Worm (Caenorhabditis elegans): Measurements from ENCODE around the gene F56C9.10.

Gene F56C9.10

DNA sequence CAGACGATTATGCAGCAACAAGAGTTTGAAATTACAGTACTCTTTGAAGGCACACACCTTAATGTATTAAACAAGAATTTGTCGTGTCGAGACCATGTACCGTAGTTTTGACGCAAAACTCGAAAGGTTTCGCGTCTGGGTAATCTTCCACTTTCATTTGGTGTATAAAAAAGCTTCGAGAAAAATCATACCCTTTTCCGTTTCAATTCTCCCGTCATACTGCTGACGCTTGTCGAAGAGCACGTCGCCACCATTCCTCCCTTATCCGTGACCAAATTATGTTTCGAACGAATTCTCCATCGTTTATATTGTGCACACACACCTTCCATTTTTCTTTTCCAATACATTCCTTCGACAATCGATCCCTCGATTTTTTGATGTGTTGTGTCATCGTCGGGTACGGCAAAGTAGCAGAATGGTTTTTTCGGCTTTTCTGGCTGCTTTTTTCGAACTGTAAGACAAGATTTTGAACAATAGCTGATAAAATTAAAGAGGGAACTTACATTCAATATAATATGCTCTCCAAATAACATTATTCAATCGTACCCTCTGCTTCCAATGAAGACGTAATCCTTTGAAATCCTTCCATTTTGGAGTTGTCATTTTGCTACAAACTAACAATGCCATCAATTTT, 38.8 kb upstream of the F56C9.10 start:
- TF ChIP-seq flt-1 (GFP tag; IDR thresholded peaks at IDR 0.05): no peak
- TF ChIP-seq pes-1 (GFP tag; IDR thresholded peaks at IDR 0.05): no peak
- TF ChIP-seq hmbx-1 (tag; optimal IDR thresholded peaks at IDR 0.05): no peak
- no peak for TF ChIP-seq B0310.2 (tag; optimal IDR thresholded peaks at IDR 0.05)
- no peak for TF ChIP-seq F13C5.2 (tag; optimal IDR thresholded peaks at IDR 0.05)
- no peak for TF ChIP-seq ceh-13 (GFP tag; optimal IDR thresholded peaks at IDR 0.05)
- TF ChIP-seq sea-1 (GFP tag; conservative IDR thresholded peaks at IDR 0.05): no peak
- TF ChIP-seq ama-1 (optimal IDR thresholded peaks at IDR 0.05): no peak
- TF ChIP-seq hnd-1 (tag; optimal IDR thresholded peaks at IDR 0.05): no peak
- no peak for TF ChIP-seq tbx-11 (GFP tag; IDR thresholded peaks at IDR 0.05)
- no peak for TF ChIP-seq tra-4 (tag; optimal IDR thresholded peaks at IDR 0.05)
- no peak for TF ChIP-seq ceh-36 (tag; optimal IDR thresholded peaks at IDR 0.05)
- TF ChIP-seq aly-1 (tag; optimal IDR thresholded peaks at IDR 0.05): no peak
- no peak for TF ChIP-seq hmg-4 (GFP tag; optimal IDR thresholded peaks at IDR 0.05)

DNA sequence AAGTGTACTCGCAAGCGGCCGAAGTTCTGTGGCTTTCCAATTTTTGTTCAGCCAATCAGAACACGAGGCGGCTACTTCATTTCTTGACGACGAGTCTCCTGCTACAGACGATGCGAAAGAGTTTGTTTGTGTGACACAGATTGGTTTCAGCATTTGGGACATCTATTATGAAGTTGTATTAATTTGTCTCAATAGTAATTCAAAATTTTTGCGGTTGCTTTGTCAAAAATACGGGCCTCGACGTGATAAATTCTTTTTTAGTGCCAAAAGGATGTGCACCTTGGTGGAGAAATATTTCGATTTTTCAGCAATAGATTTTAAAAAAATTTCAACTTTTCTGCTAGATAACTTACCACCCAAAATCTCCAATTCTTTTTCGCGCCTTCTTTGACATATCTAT, 35.5 kb upstream of the F56C9.10 start:
- TF ChIP-seq ama-1 (optimal IDR thresholded peaks at IDR 0.05): no peak
- TF ChIP-seq ets-7 (tag; optimal IDR thresholded peaks at IDR 0.05): no peak
- TF ChIP-seq F13C5.2 (tag; optimal IDR thresholded peaks at IDR 0.05): no peak
- TF ChIP-seq scrt-1 (GFP tag; IDR thresholded peaks at IDR 0.05): no peak
- no peak for TF ChIP-seq tbx-11 (GFP tag; IDR thresholded peaks at IDR 0.05)
- TF ChIP-seq tra-4 (tag; optimal IDR thresholded peaks at IDR 0.05): no peak
- TF ChIP-seq hnd-1 (tag; optimal IDR thresholded peaks at IDR 0.05): no peak
- no peak for TF ChIP-seq hmbx-1 (tag; optimal IDR thresholded peaks at IDR 0.05)
- TF ChIP-seq flt-1 (GFP tag; IDR thresholded peaks at IDR 0.05): no peak
- no peak for TF ChIP-seq ceh-36 (tag; optimal IDR thresholded peaks at IDR 0.05)
- no peak for TF ChIP-seq ceh-13 (GFP tag; optimal IDR thresholded peaks at IDR 0.05)
- TF ChIP-seq hmg-4 (GFP tag; optimal IDR thresholded peaks at IDR 0.05): no peak
- no peak for TF ChIP-seq B0310.2 (tag; optimal IDR thresholded peaks at IDR 0.05)
- TF ChIP-seq pes-1 (GFP tag; IDR thresholded peaks at IDR 0.05): no peak
- TF ChIP-seq sea-1 (GFP tag; conservative IDR thresholded peaks at IDR 0.05): no peak
- TF ChIP-seq aly-1 (tag; optimal IDR thresholded peaks at IDR 0.05): no peak
- no peak for TF ChIP-seq tbx-37 (GFP tag; conservative IDR thresholded peaks at IDR 0.05)

DNA sequence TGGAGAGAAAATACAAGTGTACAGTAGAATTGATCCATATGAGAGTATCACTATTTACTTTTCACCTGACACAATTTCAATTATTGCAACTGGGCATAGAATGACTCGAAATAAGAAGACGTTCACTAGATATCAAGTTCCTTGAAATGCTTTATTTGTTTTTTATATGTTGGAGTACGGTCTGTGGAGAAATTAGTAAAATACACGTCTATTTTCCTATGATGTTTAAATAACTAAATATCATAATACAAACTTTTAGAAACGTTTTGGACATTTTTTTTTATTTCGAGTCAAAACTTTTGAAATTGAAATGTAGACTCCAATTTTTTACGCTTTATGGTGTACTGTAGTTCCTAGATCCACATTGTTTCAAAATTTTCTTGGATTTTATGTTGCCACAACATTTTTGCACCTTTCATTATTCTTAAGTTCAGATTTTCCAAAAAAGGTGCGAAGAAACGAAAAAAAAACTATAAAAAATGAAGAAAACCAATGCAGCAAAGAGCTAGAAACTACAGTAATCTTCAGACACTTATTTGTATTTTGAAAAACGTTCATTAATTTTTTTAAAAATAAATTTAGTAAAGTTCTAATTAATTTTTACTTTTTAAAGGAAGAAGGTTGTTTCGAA, 34.4 kb upstream of the F56C9.10 start:
- TF ChIP-seq hmbx-1 (tag; optimal IDR thresholded peaks at IDR 0.05): no peak
- TF ChIP-seq sea-1 (GFP tag; conservative IDR thresholded peaks at IDR 0.05): no peak
- 0 out of 2 replicates have a peak, but pooled peaks have one; percentile 40 for TF ChIP-seq tbx-11 (GFP tag; IDR thresholded peaks at IDR 0.05)

DNA sequence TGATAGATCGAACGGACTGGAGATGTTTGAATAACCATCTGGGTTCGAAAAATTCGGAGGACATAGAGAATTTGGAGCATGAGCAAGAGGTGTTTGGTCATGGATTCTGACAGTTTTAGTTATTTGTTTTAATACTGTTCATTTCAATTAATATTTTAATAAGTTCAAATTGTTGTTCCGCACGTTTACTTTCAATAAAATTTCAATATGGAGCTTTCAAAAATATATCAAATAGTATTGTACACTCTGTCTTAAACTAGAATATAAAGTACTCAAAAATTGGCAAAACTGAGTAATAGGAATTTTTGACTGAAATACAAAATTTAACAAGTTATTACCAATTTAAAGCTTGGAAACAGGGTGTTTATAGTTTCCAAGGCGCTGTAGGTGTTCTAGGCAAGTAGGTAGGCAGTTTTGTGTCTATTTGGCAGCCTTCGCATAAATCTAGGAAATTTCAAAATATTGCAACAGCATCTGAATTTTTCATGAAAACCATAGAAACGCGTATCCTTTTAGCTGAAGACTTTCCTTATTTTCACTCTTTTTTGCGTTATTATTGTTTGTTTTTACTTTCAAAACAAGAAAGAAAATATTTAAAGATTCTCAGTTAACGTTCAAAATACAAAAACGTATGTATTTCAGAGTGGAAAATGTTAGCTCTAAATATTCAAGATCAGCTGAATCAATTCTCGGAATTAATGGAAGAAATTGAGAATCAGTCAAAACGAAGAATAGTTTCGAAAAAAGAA, 32.1 kb upstream of the F56C9.10 start, which contains the start of the genes T20B12.5 and T20B12.4:
Gene T20B12.5, minus strand, starts transcription at position 101 of the 749 bp plus-strand sequence.
Gene T20B12.4, plus strand, starts transcription at position 699 of the 749 bp plus-strand sequence.
- TF ChIP-seq B0310.2 (tag; optimal IDR thresholded peaks at IDR 0.05): no peak
- TF ChIP-seq tbx-37 (GFP tag; conservative IDR thresholded peaks at IDR 0.05): no peak
- no peak for TF ChIP-seq ceh-36 (tag; optimal IDR thresholded peaks at IDR 0.05)
- TF ChIP-seq F13C5.2 (tag; optimal IDR thresholded peaks at IDR 0.05): no peak
- no peak for TF ChIP-seq aly-1 (tag; optimal IDR thresholded peaks at IDR 0.05)
- TF ChIP-seq tbx-11 (GFP tag; IDR thresholded peaks at IDR 0.05): no peak
- TF ChIP-seq ets-7 (tag; optimal IDR thresholded peaks at IDR 0.05): no peak
- no peak for TF ChIP-seq ama-1 (optimal IDR thresholded peaks at IDR 0.05)
- TF ChIP-seq flt-1 (GFP tag; IDR thresholded peaks at IDR 0.05): no peak
- no peak for TF ChIP-seq ceh-13 (GFP tag; optimal IDR thresholded peaks at IDR 0.05)
- TF ChIP-seq hnd-1 (tag; optimal IDR thresholded peaks at IDR 0.05): no peak
- TF ChIP-seq hmbx-1 (tag; optimal IDR thresholded peaks at IDR 0.05): no peak
- TF ChIP-seq pes-1 (GFP tag; IDR thresholded peaks at IDR 0.05): no peak
- no peak for TF ChIP-seq tra-4 (tag; optimal IDR thresholded peaks at IDR 0.05)

DNA sequence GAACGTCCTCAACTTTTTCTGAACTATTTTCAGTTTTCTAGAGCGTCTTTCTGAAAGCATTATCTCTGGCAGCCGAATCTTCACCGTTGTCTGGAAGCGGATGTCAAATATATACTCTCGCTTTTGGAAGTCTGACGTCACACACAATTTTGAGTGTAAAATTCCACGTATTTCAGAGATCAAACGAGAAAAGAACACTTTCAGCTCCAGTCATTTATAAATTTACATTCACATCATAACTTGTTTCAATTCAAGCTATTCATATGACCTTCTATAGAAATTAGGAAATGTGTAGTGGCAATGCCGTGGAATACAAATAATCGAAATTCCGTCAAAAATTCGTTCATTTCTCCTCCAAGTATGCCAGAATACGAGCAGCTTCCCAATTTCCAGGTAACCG, 30.5 kb upstream of the F56C9.10 start, which contains the start of gene F08F8.11:
Gene F08F8.11, plus strand, starts transcription at position 301 of the 400 bp plus-strand sequence.
- TF ChIP-seq hnd-1 (tag; optimal IDR thresholded peaks at IDR 0.05) (no peak), tra-4 (tag; optimal IDR thresholded peaks at IDR 0.05) (no peak)

DNA sequence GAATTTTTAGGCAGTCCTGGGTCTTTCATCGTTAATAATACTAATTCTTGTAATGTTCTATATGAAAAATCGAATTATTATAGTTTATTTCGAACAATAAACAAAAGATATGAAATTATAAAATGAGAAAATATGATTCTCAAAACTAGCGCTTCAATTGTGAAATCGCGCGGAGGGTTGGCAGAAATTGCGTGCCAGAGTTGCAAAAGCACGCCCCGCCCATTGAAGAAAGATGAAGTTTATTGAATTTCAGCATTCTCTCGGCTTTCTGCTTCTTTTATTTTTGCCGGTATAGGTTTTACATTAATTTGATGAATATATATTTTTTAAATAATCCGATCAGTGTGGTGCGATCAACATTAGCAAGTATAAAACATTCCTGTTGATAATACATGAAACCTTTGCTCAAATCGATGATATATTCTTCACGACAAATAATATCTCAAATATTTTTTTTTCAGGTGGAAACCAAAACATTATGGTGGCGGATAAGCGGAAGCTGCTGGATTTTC, 24.0 kb upstream of the F56C9.10 start, which contains the start of the genes eco-1 and hmgr-1:
Gene eco-1, minus strand, starts transcription at position 59 of the 512 bp plus-strand sequence.
Gene hmgr-1, plus strand, starts transcription at position 462 of the 512 bp plus-strand sequence.
- TF ChIP-seq tra-4 (tag; optimal IDR thresholded peaks at IDR 0.05) (no peak), ceh-13 (GFP tag; optimal IDR thresholded peaks at IDR 0.05) (no peak), hnd-1 (tag; optimal IDR thresholded peaks at IDR 0.05) (no peak), ceh-36 (tag; optimal IDR thresholded peaks at IDR 0.05) (no peak), pes-1 (GFP tag; IDR thresholded peaks at IDR 0.05) (no peak), scrt-1 (GFP tag; IDR thresholded peaks at IDR 0.05) (no peak), tbx-11 (GFP tag; IDR thresholded peaks at IDR 0.05) (no peak)

DNA sequence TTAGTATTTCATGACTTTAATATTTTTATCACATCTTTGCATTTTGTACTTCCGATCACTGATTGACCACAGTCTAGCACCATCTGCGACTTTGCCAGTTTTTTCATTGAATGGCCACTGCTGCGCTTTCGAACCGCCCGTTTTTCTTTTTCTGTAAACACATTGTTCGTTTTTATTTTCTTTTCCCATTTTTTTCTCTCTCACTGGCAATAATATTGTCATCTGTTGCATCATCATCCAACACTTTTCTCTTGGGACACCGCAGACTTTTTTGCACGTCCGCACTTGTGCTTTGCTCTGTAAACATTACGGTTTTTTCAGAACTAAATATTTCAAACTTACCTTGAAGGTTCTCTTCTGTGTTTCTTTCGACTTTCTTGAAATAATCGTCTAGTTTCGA, 23.5 kb upstream of the F56C9.10 start:
- TF ChIP-seq tbx-37 (GFP tag; conservative IDR thresholded peaks at IDR 0.05) (no peak), flt-1 (GFP tag; IDR thresholded peaks at IDR 0.05) (no peak), hmbx-1 (tag; optimal IDR thresholded peaks at IDR 0.05) (no peak), ceh-13 (GFP tag; optimal IDR thresholded peaks at IDR 0.05) (no peak), B0310.2 (tag; optimal IDR thresholded peaks at IDR 0.05) (no peak), pes-1 (GFP tag; IDR thresholded peaks at IDR 0.05) (no peak), tbx-11 (GFP tag; IDR thresholded peaks at IDR 0.05) (no peak)

All from whole organism, early embryonic.